Fruit fly (Drosophila melanogaster) S2 (cell line): ENCODE data around the gene WDR79.

Experiments used
- CG8478 ChIP-seq: fragments of >200 bp; optimal IDR thresholded peaks from 2 replicates; lab custom pipeline; 2018
- CTCF ChIP-seq, 2 experiments: fragments of >200 bp; optimal IDR thresholded peaks; 2 replicates each; lab custom pipeline; 2018

dm6 chr2L:6090786-6091716 is 36.5 kb downstream of the WDR79 start, which contains the start of gene CG45075:
- TF ChIP-seq CG8478 (lab: Kevin White, UChicago) (no peak), CTCF (optimal IDR thresholded peaks at IDR 0.05; lab: Kevin White, UChicago) (peak in 1 of 2 experiments; percentile 19)
